Fruit fly (Drosophila melanogaster) whole organism, embryonic: ENCODE data around the gene CG6511.

Experiments
- Bgb ChIP-seq: fragments of 200-800 bp; sonication (Bioruptor generic); IDR thresholded peaks from 2 replicates; pipeline ENCODE4 v1.3.6; 2022; ENCODE audit warnings: missing biosample characterization, missing genetic modification characterization; ENCODE audit not compliant: partially characterized antibody
- Blimp-1 ChIP-seq: fragments of 200-800 bp; sonication (Bioruptor generic); optimal IDR thresholded peaks from 3 replicates; lab custom pipeline; 2018; ENCODE audit warnings: missing biosample characterization, missing genetic modification characterization, mild to moderate bottlenecking, moderate library complexity, missing genetic modification reagents
- CG10267 ChIP-seq: fragments of 200-800 bp; sonication (Bioruptor generic); optimal IDR thresholded peaks from 2 replicates; lab custom pipeline; 2018; ENCODE audit warnings: missing biosample characterization, mild to moderate bottlenecking, missing genetic modification characterization, moderate library complexity
- CG10959 ChIP-seq: fragments of 200-800 bp; sonication (Bioruptor generic); IDR thresholded peaks from 2 replicates; pipeline ENCODE4 v1.3.6; 2022; ENCODE audit warnings: missing biosample characterization, missing genetic modification characterization
- CG11456 ChIP-seq: fragments of 200-800 bp; sonication (Bioruptor generic); IDR thresholded peaks from 3 replicates; pipeline ENCODE4 v1.3.6; 2022; ENCODE audit warnings: missing biosample characterization, missing genetic modification characterization
- CG12744 ChIP-seq: fragments of 200-800 bp; sonication (Bioruptor generic); optimal IDR thresholded peaks from 2 replicates; lab custom pipeline; 2016; ENCODE audit warnings: missing biosample characterization, missing genetic modification characterization
- CG15011 ChIP-seq: fragments of 200-800 bp; sonication (Bioruptor generic); optimal IDR thresholded peaks from 3 replicates; lab custom pipeline; 2018; ENCODE audit warnings: missing biosample characterization, mild to moderate bottlenecking, missing genetic modification characterization
- CG17568 ChIP-seq: fragments of 200-800 bp; sonication (Bioruptor generic); optimal IDR thresholded peaks from 2 replicates; lab custom pipeline; 2018; ENCODE audit warnings: missing biosample characterization, mild to moderate bottlenecking, missing genetic modification characterization, moderate library complexity
- CG17612 ChIP-seq: fragments of 200-800 bp; sonication (Bioruptor generic); IDR thresholded peaks from 2 replicates; pipeline ENCODE4 v1.3.6; 2022; ENCODE audit warnings: missing biosample characterization, missing genetic modification characterization
- CG18011 ChIP-seq: fragments of 200-800 bp; sonication (Bioruptor generic); optimal IDR thresholded peaks from 2 replicates; lab custom pipeline; 2017; ENCODE audit warnings: missing biosample characterization, missing genetic modification characterization, mild to moderate bottlenecking, moderate library complexity, missing genotype
- CG18619 ChIP-seq: fragments of 200-800 bp; sonication (Bioruptor generic); optimal IDR thresholded peaks from 3 replicates; lab custom pipeline; 2017; ENCODE audit warnings: missing biosample characterization, mild to moderate bottlenecking, missing genetic modification characterization
- CG2875 ChIP-seq: fragments of 200-800 bp; sonication (Bioruptor generic); optimal IDR thresholded peaks from 2 replicates; lab custom pipeline; 2017; ENCODE audit warnings: missing biosample characterization, mild to moderate bottlenecking, missing genetic modification characterization, missing genetic modification reagents
- CG3281 ChIP-seq: fragments of 200-800 bp; sonication (Bioruptor generic); optimal IDR thresholded peaks from 3 replicates; lab custom pipeline; 2017; ENCODE audit warnings: missing biosample characterization, mild to moderate bottlenecking, missing genetic modification characterization
- CG4360 ChIP-seq: fragments of 200-800 bp; sonication (Bioruptor generic); IDR thresholded peaks from 2 replicates; pipeline ENCODE4 v1.3.6; 2022; ENCODE audit warnings: missing biosample characterization, missing genetic modification characterization
- CG4424 ChIP-seq: fragments of 200-800 bp; sonication (Bioruptor generic); optimal IDR thresholded peaks from 3 replicates; lab custom pipeline; 2016; ENCODE audit warnings: missing biosample characterization, missing genetic modification characterization
- CG6254 ChIP-seq: fragments of 200-800 bp; sonication (Bioruptor generic); optimal IDR thresholded peaks from 3 replicates; lab custom pipeline; 2017; ENCODE audit warnings: mild to moderate bottlenecking, missing biosample characterization, missing genetic modification reagents, missing genetic modification characterization
- CG6654 ChIP-seq: fragments of 200-800 bp; sonication (Bioruptor generic); optimal IDR thresholded peaks from 2 replicates; lab custom pipeline; 2017; ENCODE audit warnings: missing biosample characterization, mild to moderate bottlenecking, missing genetic modification characterization
- CG8944 ChIP-seq: fragments of 200-800 bp; sonication (Bioruptor generic); optimal IDR thresholded peaks from 3 replicates; lab custom pipeline; 2016; ENCODE audit warnings: missing biosample characterization, missing genetic modification characterization
- CG9817 ChIP-seq: fragments of 200-800 bp; sonication (Bioruptor generic); optimal IDR thresholded peaks from 2 replicates; lab custom pipeline; 2018; ENCODE audit warnings: missing biosample characterization, mild to moderate bottlenecking, missing genetic modification characterization, moderate library complexity
- Dref ChIP-seq: fragments of 200-800 bp; sonication (Bioruptor generic); IDR thresholded peaks from 2 replicates; pipeline ENCODE4 v1.3.6; 2022; ENCODE audit warnings: missing biosample characterization, missing genetic modification characterization
- Elba2 ChIP-seq: fragments of 200-800 bp; sonication (Bioruptor generic); optimal IDR thresholded peaks from 3 replicates; lab custom pipeline; 2016; ENCODE audit warnings: missing biosample characterization, missing genetic modification characterization
- Fer2 ChIP-seq: fragments of 200-800 bp; sonication (Bioruptor generic); optimal IDR thresholded peaks from 2 replicates; lab custom pipeline; 2018; ENCODE audit warnings: missing biosample characterization, mild to moderate bottlenecking, missing genetic modification characterization, moderate library complexity
- Hr3 ChIP-seq: fragments of 200-800 bp; sonication (Bioruptor generic); optimal IDR thresholded peaks from 3 replicates; lab custom pipeline; 2016; ENCODE audit warnings: missing biosample characterization, missing genetic modification characterization
- Meics ChIP-seq: fragments of 200-800 bp; sonication (Bioruptor generic); optimal IDR thresholded peaks from 2 replicates; lab custom pipeline; 2017; ENCODE audit warnings: missing biosample characterization, mild to moderate bottlenecking, missing genetic modification characterization
- Sry-δ ChIP-seq: fragments of 200-800 bp; sonication (Bioruptor generic); optimal IDR thresholded peaks from 2 replicates; lab custom pipeline; 2016; ENCODE audit warnings: missing biosample characterization, missing genetic modification characterization
- abd-A ChIP-seq: fragments of 200-800 bp; sonication (Bioruptor generic); optimal IDR thresholded peaks from 3 replicates; lab custom pipeline; 2019; ENCODE audit warnings: missing biosample characterization, mild to moderate bottlenecking, missing genetic modification characterization, moderate library complexity
- bbx ChIP-seq: fragments of 200-800 bp; sonication (Bioruptor generic); IDR thresholded peaks from 2 replicates; pipeline ENCODE4 v1.3.6; 2022; ENCODE audit warnings: missing biosample characterization, missing genetic modification characterization; ENCODE audit not compliant: partially characterized antibody
- cas ChIP-seq: fragments of 200-800 bp; sonication (Bioruptor generic); IDR thresholded peaks from 2 replicates; pipeline ENCODE4 v1.3.6; 2022; ENCODE audit warnings: missing biosample characterization, missing genetic modification characterization
- croc ChIP-seq: fragments of 200-800 bp; sonication (Bioruptor generic); conservative IDR thresholded peaks from 3 replicates; pipeline ENCODE4 v1.3.6; 2022; ENCODE audit warnings: missing biosample characterization, missing genetic modification characterization
- crp ChIP-seq, 2 experiments: fragments of 200-800 bp; sonication (Bioruptor generic); optimal IDR thresholded peaks; 2 replicates in 1 of 2; 3 replicates in 1 of 2; lab custom pipeline; 2017; ENCODE audit warnings: missing biosample characterization in 2 of 2, missing genetic modification characterization in 2 of 2, mild to moderate bottlenecking in 1 of 2, moderate library complexity in 1 of 2
- dati ChIP-seq: fragments of 200-800 bp; sonication (Bioruptor generic); IDR thresholded peaks from 2 replicates; pipeline ENCODE4 v1.3.6; 2022; ENCODE audit warnings: missing biosample characterization, missing genetic modification characterization
- insv ChIP-seq, 2 experiments: fragments of 200-800 bp; sonication (Bioruptor generic); optimal IDR thresholded peaks; 3 replicates each; lab custom pipeline; 2016 to 2018; ENCODE audit warnings: missing biosample characterization in 2 of 2, missing genetic modification characterization in 2 of 2
- ken ChIP-seq: fragments of 200-800 bp; sonication (Bioruptor generic); IDR thresholded peaks from 3 replicates; pipeline ENCODE4 v1.3.6; 2022; ENCODE audit warnings: missing biosample characterization, missing genetic modification characterization
- lilli ChIP-seq: fragments of 200-800 bp; sonication (Bioruptor generic); optimal IDR thresholded peaks from 3 replicates; lab custom pipeline; 2016; ENCODE audit warnings: missing biosample characterization, missing genetic modification characterization
- mam ChIP-seq: fragments of 200-800 bp; sonication (Bioruptor generic); optimal IDR thresholded peaks from 3 replicates; lab custom pipeline; 2016; ENCODE audit warnings: missing biosample characterization, missing genetic modification characterization
- odd ChIP-seq: fragments of 200-800 bp; sonication (Bioruptor generic); optimal IDR thresholded peaks from 2 replicates; lab custom pipeline; 2017; ENCODE audit warnings: missing biosample characterization, mild to moderate bottlenecking, missing genetic modification characterization
- org-1 ChIP-seq: fragments of 200-800 bp; sonication (Bioruptor generic); optimal IDR thresholded peaks from 2 replicates; lab custom pipeline; 2017; ENCODE audit warnings: missing biosample characterization, missing genetic modification characterization
- otp ChIP-seq: fragments of 200-800 bp; sonication (Bioruptor generic); IDR thresholded peaks from 3 replicates; pipeline ENCODE4, ENCODE4 v1.3.6; 2022; ENCODE audit warnings: missing biosample characterization, missing genetic modification characterization
- pan ChIP-seq, 4 experiments: fragments of >200 bp in 3 of 4; fragments of 200-800 bp in 1 of 4; sonication (Bioruptor generic) in 1 of 4; optimal IDR thresholded peaks in 3 of 4; IDR thresholded peaks in 1 of 4; 2 replicates each; pipeline versions ENCODE4 v1.3.6 to Lab custom; 2017 to 2022; ENCODE audit warnings: missing biosample characterization in 2 of 4, missing genetic modification characterization in 2 of 4, mixed read lengths in 1 of 4
- pb ChIP-seq: fragments of 200-800 bp; sonication (Bioruptor generic); optimal IDR thresholded peaks from 3 replicates; lab custom pipeline; 2016; ENCODE audit warnings: missing biosample characterization, missing genetic modification characterization
- psq ChIP-seq: fragments of 200-800 bp; sonication (Bioruptor generic); optimal IDR thresholded peaks from 2 replicates; lab custom pipeline; 2017; ENCODE audit warnings: missing biosample characterization, missing genetic modification characterization
- row ChIP-seq: fragments of 200-800 bp; sonication (Bioruptor generic); IDR thresholded peaks from 3 replicates; pipeline ENCODE4 v1.3.6; 2022; ENCODE audit warnings: missing biosample characterization, missing genetic modification characterization
- sim ChIP-seq: fragments of 200-800 bp; sonication (Bioruptor generic); IDR thresholded peaks from 2 replicates; pipeline ENCODE4 v1.3.6; 2022; ENCODE audit warnings: missing biosample characterization, missing genetic modification characterization
- sna ChIP-seq: fragments of 200-800 bp; sonication (Bioruptor generic); IDR thresholded peaks from 2 replicates; pipeline ENCODE4 v1.3.6; 2022; ENCODE audit warnings: missing biosample characterization, missing genetic modification characterization; ENCODE audit not compliant: partially characterized antibody
- stc ChIP-seq: fragments of 200-800 bp; sonication (Bioruptor generic); IDR thresholded peaks from 2 replicates; pipeline ENCODE4 v1.3.6; 2022; ENCODE audit warnings: missing biosample characterization, missing genetic modification characterization
- tgo ChIP-seq: fragments of 200-800 bp; sonication (Bioruptor generic); IDR thresholded peaks from 3 replicates; pipeline ENCODE4 v1.3.6; 2022; ENCODE audit warnings: missing biosample characterization, missing genetic modification characterization
- wek ChIP-seq: fragments of 200-800 bp; sonication (Bioruptor generic); optimal IDR thresholded peaks from 3 replicates; lab custom pipeline; 2018; ENCODE audit warnings: missing biosample characterization, mild to moderate bottlenecking, missing genetic modification characterization, moderate library complexity
- zen2 ChIP-seq: fragments of 200-800 bp; sonication (Bioruptor generic); IDR thresholded peaks from 3 replicates; pipeline ENCODE4 v1.3.6; 2022; ENCODE audit warnings: missing biosample characterization, missing genetic modification characterization; ENCODE audit not compliant: partially characterized antibody

CG6511 gene

DNA sequence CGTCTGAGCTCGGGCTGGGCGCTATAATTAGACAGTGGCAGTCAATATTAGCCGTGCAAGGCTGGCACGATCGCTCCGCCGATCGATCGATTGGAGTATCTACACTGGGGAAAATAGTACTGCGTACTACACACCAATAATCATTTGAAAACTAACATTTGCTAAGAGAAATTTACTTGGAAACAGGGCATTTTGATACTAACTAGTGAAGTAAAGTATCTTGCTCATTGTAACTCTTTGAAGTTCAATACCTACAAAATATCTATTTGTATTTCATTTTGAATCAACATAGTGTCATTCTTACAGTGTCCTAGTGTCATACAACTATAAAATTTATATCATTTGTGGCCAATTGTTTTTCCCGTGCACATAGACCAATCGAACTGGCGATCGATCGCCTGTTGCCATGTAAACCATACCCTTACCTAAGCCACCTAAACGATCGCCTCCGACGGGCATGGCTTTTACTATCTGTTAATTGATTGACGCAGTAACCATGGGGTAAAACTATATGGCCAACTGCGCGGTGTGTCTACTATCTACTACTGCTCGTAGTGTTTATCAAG is 20.4 kb upstream of the CG6511 start (continued):
- TF ChIP-seq cas (GFP tag; lab: Robert Waterston, UW) (0 out of 2 replicates have a peak, but pooled peaks have one; percentile 15), sim (GFP tag; lab: Robert Waterston, UW) (0 out of 2 replicates have a peak, but pooled peaks have one; percentile 4), CG10959 (GFP tag; lab: Robert Waterston, UW) (peak; percentile 44), insv (GFP tag; optimal IDR thresholded peaks at IDR 0.05; lab: Kevin White, UChicago) (no peak), otp (GFP tag; lab: Robert Waterston, UW) (peak; percentile 76; the same call in 2 of the 3 replicates), crp (GFP tag; optimal IDR thresholded peaks at IDR 0.05; lab: Kevin White, UChicago) (peak in 1 of 2 experiments; percentile 3), CG18619 (peak; percentile 80), lilli (GFP tag; lab: Kevin White, UChicago) (peak; percentile 92), ken (GFP tag; lab: Robert Waterston, UW) (peak; percentile 60; the same call in 1 of the 3 replicates), CG2875 (GFP tag; lab: Kevin White, UChicago) (peak; percentile 61), mam (peak; percentile 80), odd (GFP tag; lab: Kevin White, UChicago) (peak; percentile 67), abd-A (tag; lab: Kevin White, UChicago) (no peak), sna (GFP tag; lab: Robert Waterston, UW) (no peak), zen2 (GFP tag; lab: Robert Waterston, UW) (no peak), CG18011 (GFP tag; lab: Kevin White, UChicago) (peak; percentile 60), CG17568 (GFP tag; lab: Kevin White, UChicago) (peak; percentile 52), CG3281 (GFP tag; lab: Kevin White, UChicago) (peak; percentile 82), CG11456 (GFP tag; lab: Robert Waterston, UW) (peak; percentile 70; the same call in 2 of the 3 replicates), Meics (peak; percentile 87), tgo (GFP tag; lab: Robert Waterston, UW) (peak; percentile 86), wek (no peak), CG4424 (GFP tag; lab: Kevin White, UChicago) (peak; percentile 78), psq (peak; percentile 17), Blimp-1 (peak; percentile 67), CG8944 (GFP tag; lab: Kevin White, UChicago) (peak; percentile 57), CG4360 (GFP tag; lab: Robert Waterston, UW) (no peak), Hr3 (GFP tag; lab: Kevin White, UChicago) (peak; percentile 82), row (GFP tag; lab: Robert Waterston, UW) (peak; percentile 95), Sry-δ (GFP tag; lab: Kevin White, UChicago) (peak; percentile 46), dati (no peak), org-1 (GFP tag; lab: Kevin White, UChicago) (peak; percentile 80), CG12744 (GFP tag; lab: Kevin White, UChicago) (peak; percentile 80), Fer2 (peak; percentile 9), CG17612 (GFP tag; lab: Robert Waterston, UW) (no peak; the same call in 1 of the 2 replicates), pan (optimal IDR thresholded peaks at IDR 0.05; lab: Kevin White, UChicago) (no peak), pan (GFP tag; optimal IDR thresholded peaks at IDR 0.05 in 1 of 2, IDR thresholded peaks at IDR 0.05 in 1 of 2) (peak in 1 of 2 experiments; percentile 75), Dref (GFP tag; lab: Robert Waterston, UW) (no peak), Elba2 (GFP tag; lab: Kevin White, UChicago) (no peak), bbx (GFP tag; lab: Robert Waterston, UW) (no peak), pb (GFP tag; lab: Kevin White, UChicago) (peak; percentile 81), croc (GFP tag; lab: Robert Waterston, UW) (no peak; the same call in 2 of the 3 replicates), CG6254 (peak; percentile 58), CG10267 (peak; percentile 75), CG6654 (GFP tag; lab: Kevin White, UChicago) (peak; percentile 43), Bgb (no peak), CG15011 (GFP tag; lab: Kevin White, UChicago) (peak; percentile 68), CG9817 (tag; lab: Kevin White, UChicago) (peak; percentile 74), stc (peak; percentile 65)
